Worm (Caenorhabditis elegans): ENCODE data around the gene twk-3.

Gene twk-3

ce11 chrII:8160916-8161315 is 51.7 kb downstream of the twk-3 start:
- TF ChIP-seq nhr-237 (tag; optimal IDR thresholded peaks at IDR 0.05) (no peak), mml-1 (tag; optimal IDR thresholded peaks at IDR 0.05) (no peak), nfya-1 (tag; optimal IDR thresholded peaks at IDR 0.05; ENCODE audit: insufficient read depth) (no peak), lin-15B (tag; optimal IDR thresholded peaks at IDR 0.05) (no peak), daf-12 (tag; optimal IDR thresholded peaks at IDR 0.05) (no peak), egl-27 (tag; optimal IDR thresholded peaks at IDR 0.05) (no peak), snpc-4 (tag; optimal IDR thresholded peaks at IDR 0.05) (no peak), lin-39 (tag; optimal IDR thresholded peaks at IDR 0.05) (no peak), ceh-16 (tag; optimal IDR thresholded peaks at IDR 0.05) (no peak), nhr-23 (tag; optimal IDR thresholded peaks at IDR 0.05) (no peak), ztf-11 (tag; optimal IDR thresholded peaks at IDR 0.05) (no peak), nhr-12 (tag; optimal IDR thresholded peaks at IDR 0.05) (no peak), eor-1 (tag; optimal IDR thresholded peaks at IDR 0.05) (no peak), elt-1 (tag; optimal IDR thresholded peaks at IDR 0.05) (no peak), nhr-11 (tag; optimal IDR thresholded peaks at IDR 0.05) (no peak)

All from whole organism, L3 larva.